Fruit fly (Drosophila melanogaster) whole organism, embryonic: Measurements from ENCODE around the gene CG43448.

Experiments
- BEAF-32 ChIP-seq: fragments of 200-800 bp; sonication (Bioruptor generic); optimal IDR thresholded peaks from 3 replicates; lab custom pipeline; 2017; ENCODE audit warnings: missing biosample characterization, missing genetic modification characterization, mild to moderate bottlenecking, moderate library complexity, missing genetic modification reagents
- CG10147 ChIP-seq: fragments of 200-800 bp; sonication (Bioruptor generic); optimal IDR thresholded peaks from 2 replicates; lab custom pipeline; 2019; ENCODE audit warnings: missing biosample characterization, mild to moderate bottlenecking, missing genetic modification characterization, moderate library complexity
- CG10267 ChIP-seq: fragments of 200-800 bp; sonication (Bioruptor generic); optimal IDR thresholded peaks from 2 replicates; lab custom pipeline; 2018; ENCODE audit warnings: missing biosample characterization, mild to moderate bottlenecking, missing genetic modification characterization, moderate library complexity
- CG12071 ChIP-seq: fragments of 200-800 bp; sonication (Bioruptor generic); optimal IDR thresholded peaks from 3 replicates; lab custom pipeline; 2018; ENCODE audit warnings: missing biosample characterization, mild to moderate bottlenecking, missing genetic modification characterization
- CG12219 ChIP-seq: fragments of 200-800 bp; sonication (Bioruptor generic); optimal IDR thresholded peaks from 3 replicates; lab custom pipeline; 2018; ENCODE audit warnings: missing biosample characterization, mild to moderate bottlenecking, missing genetic modification characterization
- CG12744 ChIP-seq: fragments of 200-800 bp; sonication (Bioruptor generic); optimal IDR thresholded peaks from 2 replicates; lab custom pipeline; 2016; ENCODE audit warnings: missing biosample characterization, missing genetic modification characterization
- CG13296 ChIP-seq: fragments of 200-800 bp; sonication (Bioruptor generic); optimal IDR thresholded peaks from 3 replicates; lab custom pipeline; 2018; ENCODE audit warnings: missing biosample characterization, mild to moderate bottlenecking, missing genetic modification characterization
- CG14441 ChIP-seq: fragments of 200-800 bp; sonication (Bioruptor generic); IDR thresholded peaks from 2 replicates; pipeline ENCODE4 v1.3.6; 2022; ENCODE audit warnings: missing biosample characterization, missing genetic modification characterization
- CG15269 ChIP-seq: fragments of 200-800 bp; sonication (Bioruptor generic); optimal IDR thresholded peaks from 2 replicates; lab custom pipeline; 2018; ENCODE audit warnings: missing biosample characterization, mild to moderate bottlenecking, missing genetic modification characterization, moderate library complexity
- CG1603 ChIP-seq: fragments of 200-800 bp; sonication (Bioruptor generic); optimal IDR thresholded peaks from 2 replicates; lab custom pipeline; 2019; ENCODE audit warnings: missing biosample characterization, mild to moderate bottlenecking, missing genetic modification characterization, moderate library complexity
- CG17612 ChIP-seq: fragments of 200-800 bp; sonication (Bioruptor generic); IDR thresholded peaks from 2 replicates; pipeline ENCODE4 v1.3.6; 2022; ENCODE audit warnings: missing biosample characterization, missing genetic modification characterization
- CG30403 ChIP-seq: fragments of 200-800 bp; sonication (Bioruptor generic); optimal IDR thresholded peaks from 3 replicates; lab custom pipeline; 2016; ENCODE audit warnings: missing biosample characterization, missing genetic modification characterization
- CG4404 ChIP-seq: fragments of 200-800 bp; sonication (Bioruptor generic); IDR thresholded peaks from 2 replicates; pipeline ENCODE4 v1.3.6; 2022; ENCODE audit warnings: missing biosample characterization, missing genetic modification characterization
- CG4730 ChIP-seq: fragments of 200-800 bp; sonication (Bioruptor generic); IDR thresholded peaks from 2 replicates; pipeline ENCODE4 v1.3.6; 2022; ENCODE audit warnings: missing biosample characterization, missing genetic modification characterization
- CG7556 ChIP-seq: fragments of 200-800 bp; sonication (Bioruptor generic); optimal IDR thresholded peaks from 2 replicates; lab custom pipeline; 2017; ENCODE audit warnings: missing biosample characterization, mild to moderate bottlenecking, missing genetic modification characterization
- CG9876 ChIP-seq: fragments of 200-800 bp; sonication (Bioruptor generic); optimal IDR thresholded peaks from 2 replicates; lab custom pipeline; 2016; ENCODE audit warnings: missing biosample characterization, missing genetic modification characterization
- CG9932 ChIP-seq: fragments of 200-800 bp; sonication (Bioruptor generic); IDR thresholded peaks from 2 replicates; pipeline ENCODE4 v1.3.6; 2022; ENCODE audit warnings: missing biosample characterization, missing genetic modification characterization
- CHES-1-like ChIP-seq: fragments of 200-800 bp; sonication (Bioruptor generic); optimal IDR thresholded peaks from 2 replicates; lab custom pipeline; 2016; ENCODE audit warnings: missing biosample characterization, missing genetic modification characterization
- HLH3B ChIP-seq: fragments of 200-800 bp; sonication (Bioruptor generic); IDR thresholded peaks from 2 replicates; pipeline ENCODE4 v1.3.6; 2022; ENCODE audit warnings: missing biosample characterization, missing genetic modification characterization
- HLH4C ChIP-seq: fragments of 200-800 bp; sonication (Bioruptor generic); IDR thresholded peaks from 3 replicates; pipeline ENCODE4 v1.3.6; 2022; ENCODE audit warnings: missing biosample characterization, missing genetic modification characterization; ENCODE audit not compliant: partially characterized antibody
- Hmx ChIP-seq: fragments of 200-800 bp; sonication (Bioruptor generic); optimal IDR thresholded peaks from 2 replicates; lab custom pipeline; 2016; ENCODE audit warnings: missing biosample characterization, missing genetic modification characterization
- Lhr ChIP-seq: fragments of 200-800 bp; sonication (Bioruptor generic); optimal IDR thresholded peaks from 3 replicates; lab custom pipeline; 2017; ENCODE audit warnings: mild to moderate bottlenecking, missing biosample characterization, missing genetic modification reagents, missing genetic modification characterization
- MTF-1 ChIP-seq: fragments of 200-800 bp; sonication (Bioruptor generic); optimal IDR thresholded peaks from 2 replicates; lab custom pipeline; 2018; ENCODE audit warnings: missing biosample characterization, mild to moderate bottlenecking, missing genetic modification characterization, borderline replicate concordance
- Med ChIP-seq: fragments of 200-800 bp; sonication (Bioruptor generic); peaks from one replicate; lab custom pipeline; 2016; ENCODE audit warnings: missing biosample characterization, missing genetic modification characterization, mild to moderate bottlenecking, inconsistent platforms, moderate library complexity
- Nf-YA ChIP-seq: fragments of 200-800 bp; sonication (Bioruptor generic); IDR thresholded peaks from 2 replicates; pipeline ENCODE4 v1.3.6; 2022; ENCODE audit warnings: missing biosample characterization, missing genetic modification characterization
- Oaz ChIP-seq: fragments of 200-800 bp; sonication (Bioruptor generic); IDR thresholded peaks from 2 replicates; pipeline ENCODE4 v1.3.6; 2022; ENCODE audit warnings: missing biosample characterization, missing genetic modification characterization
- Poxn ChIP-seq: fragments of 200-800 bp; sonication (Bioruptor generic); IDR thresholded peaks from 2 replicates; pipeline ENCODE4 v1.3.6; 2022; ENCODE audit warnings: missing biosample characterization, missing genetic modification characterization
- Sox102F ChIP-seq: fragments of 200-800 bp; sonication (Bioruptor generic); optimal IDR thresholded peaks from 2 replicates; lab custom pipeline; 2018; ENCODE audit warnings: missing biosample characterization, mild to moderate bottlenecking, missing genetic modification characterization, moderate library complexity
- Sry-δ ChIP-seq: fragments of 200-800 bp; sonication (Bioruptor generic); optimal IDR thresholded peaks from 2 replicates; lab custom pipeline; 2016; ENCODE audit warnings: missing biosample characterization, missing genetic modification characterization
- Usf ChIP-seq: fragments of 200-800 bp; sonication (Bioruptor generic); optimal IDR thresholded peaks from 2 replicates; lab custom pipeline; 2017; ENCODE audit warnings: missing genotype, missing biosample characterization, missing genetic modification characterization
- ato ChIP-seq: fragments of 200-800 bp; sonication (Bioruptor generic); IDR thresholded peaks from 2 replicates; pipeline ENCODE4 v1.3.6; 2022; ENCODE audit warnings: missing biosample characterization, missing genetic modification characterization; ENCODE audit not compliant: partially characterized antibody
- chn ChIP-seq: fragments of 200-800 bp; sonication (Bioruptor generic); optimal IDR thresholded peaks from 2 replicates; lab custom pipeline; 2016; ENCODE audit warnings: missing biosample characterization, missing genetic modification characterization
- crol ChIP-seq: fragments of 200-800 bp; sonication (Bioruptor generic); IDR thresholded peaks from 2 replicates; pipeline ENCODE4 v1.3.6; 2022; ENCODE audit warnings: missing biosample characterization, missing genetic modification characterization
- dmrt11E ChIP-seq: fragments of 200-800 bp; sonication (Bioruptor generic); optimal IDR thresholded peaks from 3 replicates; lab custom pipeline; 2018; ENCODE audit warnings: missing biosample characterization, mild to moderate bottlenecking, missing genetic modification characterization, moderate library complexity
- esg ChIP-seq: fragments of 200-800 bp; sonication (Bioruptor generic); conservative IDR thresholded peaks from 2 replicates; pipeline ENCODE4 v1.3.6; 2022; ENCODE audit warnings: missing biosample characterization, missing genetic modification characterization
- eve ChIP-seq, 2 experiments: fragments of >200 bp; optimal IDR thresholded peaks; 2 replicates each; lab custom pipeline; 2017; ENCODE audit warnings: missing biosample characterization in 2 of 2, missing genetic modification characterization in 2 of 2
- her ChIP-seq: fragments of 200-800 bp; sonication (Bioruptor generic); optimal IDR thresholded peaks from 2 replicates; lab custom pipeline; 2016; ENCODE audit warnings: missing biosample characterization, missing genetic modification characterization
- jing ChIP-seq: fragments of 200-800 bp; sonication (Bioruptor generic); optimal IDR thresholded peaks from 2 replicates; lab custom pipeline; 2018; ENCODE audit warnings: missing biosample characterization, mild to moderate bottlenecking, missing genetic modification characterization
- lilli ChIP-seq: fragments of 200-800 bp; sonication (Bioruptor generic); optimal IDR thresholded peaks from 3 replicates; lab custom pipeline; 2016; ENCODE audit warnings: missing biosample characterization, missing genetic modification characterization
- mam ChIP-seq: fragments of 200-800 bp; sonication (Bioruptor generic); optimal IDR thresholded peaks from 3 replicates; lab custom pipeline; 2016; ENCODE audit warnings: missing biosample characterization, missing genetic modification characterization
- mirr ChIP-seq: fragments of 200-800 bp; sonication (Bioruptor generic); optimal IDR thresholded peaks from 3 replicates; lab custom pipeline; 2018; ENCODE audit warnings: missing biosample characterization, mild to moderate bottlenecking, missing genetic modification characterization
- nerfin-2 ChIP-seq: fragments of 200-800 bp; sonication (Bioruptor generic); IDR thresholded peaks from 2 replicates; pipeline ENCODE4 v1.3.6; 2022; ENCODE audit warnings: missing biosample characterization, missing genetic modification characterization; ENCODE audit not compliant: partially characterized antibody
- nom ChIP-seq: fragments of 200-800 bp; sonication (Bioruptor generic); optimal IDR thresholded peaks from 2 replicates; lab custom pipeline; 2017; ENCODE audit warnings: missing biosample characterization, missing genetic modification characterization, mild to moderate bottlenecking, moderate library complexity, missing genetic modification reagents
- pan ChIP-seq, 4 experiments: fragments of >200 bp in 3 of 4; fragments of 200-800 bp in 1 of 4; sonication (Bioruptor generic) in 1 of 4; optimal IDR thresholded peaks in 3 of 4; IDR thresholded peaks in 1 of 4; 2 replicates each; pipeline versions ENCODE4 v1.3.6 to Lab custom; 2017 to 2022; ENCODE audit warnings: missing biosample characterization in 2 of 4, missing genetic modification characterization in 2 of 4, mixed read lengths in 1 of 4
- pzg ChIP-seq: fragments of 200-800 bp; sonication (Bioruptor generic); optimal IDR thresholded peaks from 3 replicates; lab custom pipeline; 2018; ENCODE audit warnings: missing biosample characterization, mild to moderate bottlenecking, missing genetic modification characterization, moderate library complexity
- ranshi ChIP-seq: fragments of 200-800 bp; sonication (Bioruptor generic); IDR thresholded peaks from 2 replicates; pipeline ENCODE4 v1.3.6; 2022; ENCODE audit warnings: missing biosample characterization, missing genetic modification characterization
- run ChIP-seq: fragments of 200-800 bp; sonication (Bioruptor generic); optimal IDR thresholded peaks from 3 replicates; lab custom pipeline; 2018; ENCODE audit warnings: missing biosample characterization, mild to moderate bottlenecking, missing genetic modification characterization
- sd ChIP-seq: fragments of 200-800 bp; sonication (Bioruptor generic); optimal IDR thresholded peaks from 3 replicates; lab custom pipeline; 2018; ENCODE audit warnings: missing biosample characterization, mild to moderate bottlenecking, missing genetic modification characterization, moderate library complexity
- sens-2 ChIP-seq: fragments of 200-800 bp; sonication (Bioruptor generic); IDR thresholded peaks from 2 replicates; pipeline ENCODE4 v1.3.6; 2022; ENCODE audit warnings: missing biosample characterization, missing genetic modification characterization
- stwl ChIP-seq: fragments of 200-800 bp; sonication (Bioruptor generic); optimal IDR thresholded peaks from 3 replicates; lab custom pipeline; 2018; ENCODE audit warnings: missing biosample characterization, mild to moderate bottlenecking, missing genetic modification characterization, moderate library complexity
- tna ChIP-seq: fragments of 200-800 bp; sonication (Bioruptor generic); IDR thresholded peaks from 2 replicates; pipeline ENCODE4 v1.3.6; 2022; ENCODE audit warnings: missing biosample characterization, missing genetic modification characterization; ENCODE audit not compliant: partially characterized antibody

Gene CG43448

DNA sequence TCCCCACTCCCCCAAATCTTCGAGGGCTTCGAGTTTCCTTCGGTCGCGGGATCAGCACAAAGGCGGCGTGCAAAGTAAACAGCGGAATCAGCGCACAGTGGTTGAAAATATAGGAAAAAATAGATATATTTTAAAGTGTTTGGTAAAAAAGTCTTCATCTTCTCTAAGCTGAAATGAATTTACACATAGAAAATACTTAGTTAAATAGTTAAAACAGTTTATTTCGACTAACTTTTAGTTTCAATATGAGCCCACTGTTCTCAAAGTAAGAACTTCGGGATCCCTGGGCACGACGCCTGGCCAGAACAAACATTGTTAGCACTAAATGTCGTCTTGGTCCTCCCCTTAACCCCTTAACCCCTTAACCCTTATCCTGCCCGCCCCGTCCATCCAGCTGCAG is 24.3 kb upstream of the CG43448 start (continued):
- TF ChIP-seq Med (GFP tag; lab: Kevin White, UChicago) (peak; percentile 34), pzg (no peak), esg (GFP tag; lab: Robert Waterston, UW) (0 out of 2 replicates have a peak, but pooled peaks have one; percentile 9), CG1603 (tag; lab: Kevin White, UChicago) (no peak), sens-2 (GFP tag; lab: Robert Waterston, UW) (no peak), CG4404 (GFP tag; lab: Robert Waterston, UW) (no peak), CG13296 (GFP tag; lab: Kevin White, UChicago) (no peak), CHES-1-like (GFP tag; lab: Kevin White, UChicago) (no peak), jing (GFP tag; lab: Kevin White, UChicago) (no peak), ato (GFP tag; lab: Robert Waterston, UW) (no peak), sd (tag; lab: Kevin White, UChicago) (no peak), HLH4C (no peak), CG17612 (no peak), Hmx (no peak), mirr (no peak), CG12071 (no peak), mam (no peak), CG14441 (no peak), Nf-YA (no peak), CG9932 (GFP tag; lab: Robert Waterston, UW) (no peak), tna (no peak), CG9876 (no peak), nerfin-2 (GFP tag; lab: Robert Waterston, UW) (no peak), crol (GFP tag; lab: Robert Waterston, UW) (0 out of 2 replicates have a peak, but pooled peaks have one; percentile 5), chn (GFP tag; lab: Kevin White, UChicago) (no peak), Usf (GFP tag; lab: Kevin White, UChicago) (no peak), Sox102F (GFP tag; lab: Kevin White, UChicago) (peak; percentile 9), lilli (GFP tag; lab: Kevin White, UChicago) (no peak), Sry-δ (GFP tag; lab: Kevin White, UChicago) (no peak), CG30403 (no peak), Lhr (GFP tag; lab: Kevin White, UChicago) (no peak), CG15269 (tag; lab: Kevin White, UChicago) (no peak), CG10267 (no peak), her (no peak), CG7556 (no peak), CG12744 (GFP tag; lab: Kevin White, UChicago) (no peak), CG12219 (GFP tag; lab: Kevin White, UChicago) (no peak), nom (GFP tag; lab: Kevin White, UChicago) (peak; percentile 97)
- TF ChIP-seq, all 482 proteins: peak for 18

DNA sequence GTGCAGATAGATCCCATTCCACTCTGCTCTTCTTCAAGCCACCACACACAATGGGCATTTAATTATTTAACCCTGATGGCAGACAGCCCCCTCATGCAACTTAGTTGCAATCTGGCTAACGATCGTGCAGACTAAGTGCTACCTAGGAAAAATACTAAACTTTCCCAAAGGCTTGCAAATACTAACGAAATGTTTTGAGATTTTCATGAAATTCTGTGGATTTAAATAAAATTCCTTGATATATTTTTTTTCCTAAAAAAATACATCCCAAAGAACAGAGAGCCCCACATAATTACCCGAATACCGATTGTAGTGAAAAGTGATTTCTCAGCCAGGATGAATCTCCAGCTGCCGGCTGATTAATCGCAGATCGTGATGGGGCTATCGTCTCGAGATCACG is 22.0 kb upstream of the CG43448 start:
- peak; percentile 13 for TF ChIP-seq nom (GFP tag; lab: Kevin White, UChicago)
- no peak for TF ChIP-seq HLH3B (GFP tag; lab: Robert Waterston, UW)

DNA sequence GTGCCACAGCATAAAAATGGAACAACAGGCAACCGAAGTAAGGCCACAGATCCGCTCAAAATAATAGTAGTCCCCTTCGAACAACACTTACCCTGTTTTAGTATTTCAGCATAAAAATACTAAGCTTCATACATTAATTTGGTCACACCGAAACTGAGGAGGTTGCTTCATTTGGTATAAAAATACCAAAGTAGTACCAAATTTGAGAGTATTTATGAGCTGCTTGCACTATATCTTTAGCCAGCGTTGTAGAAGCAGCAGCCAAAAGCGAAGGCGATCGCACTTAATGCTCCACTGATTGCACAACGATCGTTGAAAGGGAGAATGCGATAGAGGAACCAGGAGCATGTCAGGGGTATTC is 21.4 kb upstream of the CG43448 start:
- TF ChIP-seq dmrt11E (no peak), MTF-1 (GFP tag; lab: Kevin White, UChicago) (no peak), run (tag; lab: Kevin White, UChicago) (no peak), CG1603 (tag; lab: Kevin White, UChicago) (no peak), eve (GFP tag; optimal IDR thresholded peaks at IDR 0.05; lab: Kevin White, UChicago) (no peak), Poxn (GFP tag; lab: Robert Waterston, UW) (no peak), pan (optimal IDR thresholded peaks at IDR 0.05; lab: Kevin White, UChicago) (no peak), pan (GFP tag; optimal IDR thresholded peaks at IDR 0.05 in 1 of 2, IDR thresholded peaks at IDR 0.05 in 1 of 2) (no peak), ranshi (no peak), Oaz (GFP tag; lab: Robert Waterston, UW) (no peak), stwl (tag; lab: Kevin White, UChicago) (peak; percentile 99), Med (GFP tag; lab: Kevin White, UChicago) (peak; percentile 36), CG10147 (GFP tag; lab: Kevin White, UChicago) (no peak), CG4730 (GFP tag; lab: Robert Waterston, UW) (no peak), BEAF-32 (no peak)
